Worm (Caenorhabditis elegans): ENCODE data around the gene math-19.
"Not testable (repeated sequence)": the region's sequence is repeated elsewhere in the genome, so short reads cannot be mapped to it uniquely, and the experiment has no call there.

Gene math-19

DNA sequence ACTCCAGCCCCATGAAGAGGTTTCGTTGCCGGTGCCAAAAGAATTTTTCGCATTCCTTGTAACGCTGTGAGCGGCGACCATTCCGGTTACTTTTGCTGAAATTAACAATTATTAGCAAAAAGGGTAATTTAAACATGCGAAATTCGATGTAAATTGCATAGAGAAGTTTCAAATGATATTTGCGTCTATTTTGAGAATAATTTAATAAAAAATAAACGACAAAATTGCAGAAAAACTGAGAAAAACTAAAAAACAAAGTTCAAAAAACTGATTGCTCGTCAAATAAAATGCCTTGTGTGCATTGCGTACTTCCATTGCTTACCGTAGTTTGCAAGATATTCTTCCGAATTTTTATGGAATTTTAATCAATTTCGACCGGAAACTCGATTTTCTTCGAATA lies 46.8 kb downstream of the math-19 start, which contains the start of gene bath-24:
bath-24 (minus strand) TSS at position 101 of the 400 bp plus-strand sequence.
- TF ChIP-seq R02D3.7 (tag; optimal IDR thresholded peaks at IDR 0.05) (no peak), nhr-23 (tag; optimal IDR thresholded peaks at IDR 0.05) (no peak), ZK546.5 (tag; optimal IDR thresholded peaks at IDR 0.05) (no peak)

DNA sequence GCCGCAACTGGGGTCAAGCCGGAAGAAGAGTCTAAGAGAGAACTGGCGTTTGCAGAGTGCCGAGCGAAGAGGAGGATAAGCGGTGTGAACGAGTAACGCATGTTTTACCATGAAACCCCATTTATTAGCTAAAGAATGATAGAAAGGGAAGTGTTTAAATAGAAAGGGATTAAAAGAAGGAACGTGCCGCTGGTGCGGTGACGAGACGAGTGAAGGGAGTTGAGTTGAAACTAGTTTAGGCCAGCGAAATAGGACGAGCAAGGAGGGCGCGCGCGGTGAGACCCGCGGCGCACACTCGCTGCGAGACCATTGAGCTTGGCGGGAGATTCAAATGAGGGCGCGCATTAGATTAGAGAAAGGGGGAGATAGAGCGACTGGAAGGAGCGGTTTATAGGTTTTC lies 47.9 kb downstream of the math-19 start, which contains the start of gene math-1:
math-1 (minus strand) TSS at position 101 of the 400 bp plus-strand sequence.
- TF ChIP-seq zag-1 (tag; optimal IDR thresholded peaks at IDR 0.05); unc-62 (GFP tag; optimal IDR thresholded peaks at IDR 0.05); nhr-67 (tag; optimal IDR thresholded peaks at IDR 0.05): not testable (repeated sequence)

All from whole organism, L3 larva.